Fruit fly (Drosophila melanogaster) whole organism, embryonic: ENCODE data around the gene CG5928.
A peak's percentile ranks its signal among the peaks of the same experiment; 100 is the strongest.

ENCODE experiments used
- Adf1 ChIP-seq: fragments of 200-800 bp; sonication (Bioruptor generic); IDR thresholded peaks from 2 replicates; pipeline ENCODE4 v1.3.6; 2022; ENCODE audit warnings: missing biosample characterization, missing genetic modification characterization
- Asciz ChIP-seq: fragments of 200-800 bp; sonication (Bioruptor generic); optimal IDR thresholded peaks from 2 replicates; lab custom pipeline; 2017; ENCODE audit warnings: missing biosample characterization, mild to moderate bottlenecking, missing genetic modification characterization, missing genetic modification reagents
- Bdp1 ChIP-seq: fragments of 200-800 bp; sonication (Bioruptor generic); optimal IDR thresholded peaks from 3 replicates; lab custom pipeline; 2016; ENCODE audit warnings: missing biosample characterization, missing genetic modification characterization
- CG10543 ChIP-seq: fragments of 200-800 bp; sonication (Bioruptor generic); optimal IDR thresholded peaks from 3 replicates; lab custom pipeline; 2017; ENCODE audit warnings: missing biosample characterization, mild to moderate bottlenecking, missing genetic modification characterization, moderate library complexity
- CG10979 ChIP-seq: fragments of 200-800 bp; sonication (Bioruptor generic); optimal IDR thresholded peaks from 2 replicates; lab custom pipeline; 2018; ENCODE audit warnings: missing biosample characterization, mild to moderate bottlenecking, missing genetic modification characterization, moderate library complexity
- CG11696 ChIP-seq: fragments of 200-800 bp; sonication (Bioruptor generic); IDR thresholded peaks from 2 replicates; pipeline ENCODE4 v1.3.6; 2022; ENCODE audit warnings: missing biosample characterization, missing genetic modification characterization
- CG11723 ChIP-seq: fragments of 200-800 bp; sonication (Bioruptor generic); optimal IDR thresholded peaks from 2 replicates; lab custom pipeline; 2017; ENCODE audit warnings: missing biosample characterization, mild to moderate bottlenecking, missing genetic modification characterization
- CG14710 ChIP-seq: fragments of 200-800 bp; sonication (Bioruptor generic); optimal IDR thresholded peaks from 3 replicates; lab custom pipeline; 2019; ENCODE audit warnings: missing biosample characterization, mild to moderate bottlenecking, missing genetic modification characterization, moderate library complexity
- CG2889 ChIP-seq: fragments of 200-800 bp; sonication (Bioruptor generic); IDR thresholded peaks from 3 replicates; pipeline ENCODE4 v1.3.6; 2022; ENCODE audit warnings: missing biosample characterization, missing genetic modification characterization
- CG30403 ChIP-seq: fragments of 200-800 bp; sonication (Bioruptor generic); optimal IDR thresholded peaks from 3 replicates; lab custom pipeline; 2016; ENCODE audit warnings: missing biosample characterization, missing genetic modification characterization
- CG34422 ChIP-seq: fragments of 200-800 bp; sonication (Bioruptor generic); IDR thresholded peaks from 3 replicates; pipeline ENCODE4 v1.3.6; 2022; ENCODE audit warnings: missing biosample characterization, missing genetic modification characterization
- CG4730 ChIP-seq: fragments of 200-800 bp; sonication (Bioruptor generic); IDR thresholded peaks from 2 replicates; pipeline ENCODE4 v1.3.6; 2022; ENCODE audit warnings: missing biosample characterization, missing genetic modification characterization
- CG4820 ChIP-seq: fragments of 200-800 bp; sonication (Bioruptor generic); optimal IDR thresholded peaks from 3 replicates; lab custom pipeline; 2016; ENCODE audit warnings: missing biosample characterization, missing genetic modification characterization
- CG6654 ChIP-seq: fragments of 200-800 bp; sonication (Bioruptor generic); optimal IDR thresholded peaks from 2 replicates; lab custom pipeline; 2017; ENCODE audit warnings: missing biosample characterization, mild to moderate bottlenecking, missing genetic modification characterization
- CG7928 ChIP-seq: fragments of 200-800 bp; sonication (Bioruptor generic); optimal IDR thresholded peaks from 2 replicates; lab custom pipeline; 2017; ENCODE audit warnings: missing biosample characterization, mild to moderate bottlenecking, missing genetic modification characterization
- CG8281 ChIP-seq: fragments of 200-800 bp; sonication (Bioruptor generic); optimal IDR thresholded peaks from 2 replicates; lab custom pipeline; 2018; ENCODE audit warnings: missing biosample characterization, mild to moderate bottlenecking, missing genetic modification characterization, moderate library complexity
- Dfd ChIP-seq, 2 experiments: fragments of >200 bp; optimal IDR thresholded peaks; 2 replicates each; lab custom pipeline; 2017; ENCODE audit warnings: missing biosample characterization in 2 of 2, missing genetic modification characterization in 2 of 2
- Dip3 ChIP-seq: fragments of 200-800 bp; sonication (Bioruptor generic); optimal IDR thresholded peaks from 3 replicates; lab custom pipeline; 2016; ENCODE audit warnings: missing biosample characterization, missing genetic modification characterization
- E2f1 ChIP-seq: fragments of 200-800 bp; sonication (Bioruptor generic); IDR thresholded peaks from 2 replicates; pipeline ENCODE4 v1.3.6; 2022; ENCODE audit warnings: missing biosample characterization, missing genetic modification characterization
- Fer1 ChIP-seq: fragments of 200-800 bp; sonication (Bioruptor generic); optimal IDR thresholded peaks from 2 replicates; lab custom pipeline; 2017; ENCODE audit warnings: missing biosample characterization, mild to moderate bottlenecking, missing genetic modification characterization
- HLHmδ ChIP-seq: fragments of 200-800 bp; sonication (Bioruptor generic); optimal IDR thresholded peaks from 2 replicates; lab custom pipeline; 2018; ENCODE audit warnings: missing biosample characterization, mild to moderate bottlenecking, missing genetic modification characterization, moderate library complexity
- Hr39 ChIP-seq: fragments of >200 bp; optimal IDR thresholded peaks from 2 replicates; lab custom pipeline; 2017
- Hsf ChIP-seq: fragments of 200-800 bp; sonication (Bioruptor generic); optimal IDR thresholded peaks from 3 replicates; lab custom pipeline; 2016; ENCODE audit warnings: missing biosample characterization, missing genetic modification characterization
- Jarid2 ChIP-seq: fragments of 200-800 bp; sonication (Bioruptor generic); optimal IDR thresholded peaks from 3 replicates; lab custom pipeline; 2017; ENCODE audit warnings: mild to moderate bottlenecking, missing biosample characterization, missing genetic modification reagents, missing genetic modification characterization
- NC2β ChIP-seq: fragments of 200-800 bp; sonication (Bioruptor generic); optimal IDR thresholded peaks from 2 replicates; lab custom pipeline; 2016; ENCODE audit warnings: missing biosample characterization, missing genetic modification characterization
- Six4 ChIP-seq: fragments of 200-800 bp; sonication (Bioruptor generic); optimal IDR thresholded peaks from 2 replicates; lab custom pipeline; 2016; ENCODE audit warnings: missing biosample characterization, missing genetic modification characterization
- Sry-δ ChIP-seq: fragments of 200-800 bp; sonication (Bioruptor generic); optimal IDR thresholded peaks from 2 replicates; lab custom pipeline; 2016; ENCODE audit warnings: missing biosample characterization, missing genetic modification characterization
- Stat92E ChIP-seq, 3 experiments: fragments of >200 bp in 2 of 3; fragments of 200-800 bp in 1 of 3; sonication (Bioruptor generic) in 1 of 3; optimal IDR thresholded peaks; 2 replicates each; lab custom pipeline; 2017 to 2019; ENCODE audit warnings: missing biosample characterization in 3 of 3, missing genetic modification characterization in 3 of 3, mild to moderate bottlenecking in 1 of 3, moderate library complexity in 1 of 3
- cwo ChIP-seq: fragments of 200-800 bp; sonication (Bioruptor generic); optimal IDR thresholded peaks from 3 replicates; lab custom pipeline; 2017; ENCODE audit warnings: missing biosample characterization, missing genetic modification characterization, mild to moderate bottlenecking, moderate library complexity, missing genetic modification reagents
- dimm ChIP-seq: fragments of 200-800 bp; sonication (Bioruptor generic); IDR thresholded peaks from 2 replicates; pipeline ENCODE4 v1.3.6; 2022; ENCODE audit warnings: missing biosample characterization, missing genetic modification characterization
- emc ChIP-seq: fragments of 200-800 bp; sonication (Bioruptor generic); optimal IDR thresholded peaks from 2 replicates; lab custom pipeline; 2016; ENCODE audit warnings: missing biosample characterization, missing genetic modification characterization
- gfzf ChIP-seq: fragments of 200-800 bp; sonication (Bioruptor generic); optimal IDR thresholded peaks from 2 replicates; lab custom pipeline; 2016; ENCODE audit warnings: missing biosample characterization, mild to moderate bottlenecking, missing genetic modification characterization, moderate library complexity
- hbn ChIP-seq: fragments of 200-800 bp; sonication (Bioruptor generic); IDR thresholded peaks from 2 replicates; pipeline ENCODE4 v1.3.6; 2022; ENCODE audit warnings: missing biosample characterization, missing genetic modification characterization; ENCODE audit not compliant: partially characterized antibody
- inv ChIP-seq: fragments of 200-800 bp; sonication (Bioruptor generic); IDR thresholded peaks from 2 replicates; pipeline ENCODE4 v1.3.6; 2022; ENCODE audit warnings: missing biosample characterization, missing genetic modification characterization; ENCODE audit not compliant: partially characterized antibody
- jing ChIP-seq: fragments of 200-800 bp; sonication (Bioruptor generic); optimal IDR thresholded peaks from 2 replicates; lab custom pipeline; 2018; ENCODE audit warnings: missing biosample characterization, mild to moderate bottlenecking, missing genetic modification characterization
- lab ChIP-seq: fragments of 200-800 bp; sonication (Bioruptor generic); optimal IDR thresholded peaks from 3 replicates; lab custom pipeline; 2017; ENCODE audit warnings: missing biosample characterization, missing genetic modification characterization, mild to moderate bottlenecking, moderate library complexity, missing genetic modification reagents
- nom ChIP-seq: fragments of 200-800 bp; sonication (Bioruptor generic); optimal IDR thresholded peaks from 2 replicates; lab custom pipeline; 2017; ENCODE audit warnings: missing biosample characterization, missing genetic modification characterization, mild to moderate bottlenecking, moderate library complexity, missing genetic modification reagents
- odd ChIP-seq: fragments of 200-800 bp; sonication (Bioruptor generic); optimal IDR thresholded peaks from 2 replicates; lab custom pipeline; 2017; ENCODE audit warnings: missing biosample characterization, mild to moderate bottlenecking, missing genetic modification characterization
- pan ChIP-seq, 4 experiments: fragments of >200 bp in 3 of 4; fragments of 200-800 bp in 1 of 4; sonication (Bioruptor generic) in 1 of 4; optimal IDR thresholded peaks in 3 of 4; IDR thresholded peaks in 1 of 4; 2 replicates each; pipeline versions ENCODE4 v1.3.6 to Lab custom; 2017 to 2022; ENCODE audit warnings: missing biosample characterization in 2 of 4, missing genetic modification characterization in 2 of 4, mixed read lengths in 1 of 4
- row ChIP-seq: fragments of 200-800 bp; sonication (Bioruptor generic); IDR thresholded peaks from 3 replicates; pipeline ENCODE4 v1.3.6; 2022; ENCODE audit warnings: missing biosample characterization, missing genetic modification characterization
- scrt ChIP-seq: fragments of 200-800 bp; sonication (Bioruptor generic); optimal IDR thresholded peaks from 2 replicates; lab custom pipeline; 2018; ENCODE audit warnings: missing biosample characterization, mild to moderate bottlenecking, missing genetic modification characterization, moderate library complexity
- seq ChIP-seq: fragments of 200-800 bp; sonication (Bioruptor generic); IDR thresholded peaks from 2 replicates; pipeline ENCODE4 v1.3.6; 2022; ENCODE audit warnings: missing biosample characterization, missing genetic modification characterization
- sqz ChIP-seq: fragments of 200-800 bp; sonication (Bioruptor generic); optimal IDR thresholded peaks from 3 replicates; lab custom pipeline; 2018; ENCODE audit warnings: missing biosample characterization, mild to moderate bottlenecking, missing genetic modification characterization
- stc ChIP-seq: fragments of 200-800 bp; sonication (Bioruptor generic); IDR thresholded peaks from 2 replicates; pipeline ENCODE4 v1.3.6; 2022; ENCODE audit warnings: missing biosample characterization, missing genetic modification characterization
- stwl ChIP-seq: fragments of 200-800 bp; sonication (Bioruptor generic); optimal IDR thresholded peaks from 3 replicates; lab custom pipeline; 2018; ENCODE audit warnings: missing biosample characterization, mild to moderate bottlenecking, missing genetic modification characterization, moderate library complexity
- trh ChIP-seq: fragments of 200-800 bp; sonication (Bioruptor generic); optimal IDR thresholded peaks from 2 replicates; lab custom pipeline; 2016; ENCODE audit warnings: missing biosample characterization, missing genetic modification characterization
- z ChIP-seq: fragments of 200-800 bp; sonication (Bioruptor generic); IDR thresholded peaks from 3 replicates; pipeline ENCODE4 v1.3.6; 2022; ENCODE audit warnings: missing biosample characterization, missing genetic modification characterization
- zfh1 ChIP-seq: fragments of 200-800 bp; sonication (Bioruptor generic); IDR thresholded peaks from 3 replicates; pipeline ENCODE4 v1.3.6; 2022; ENCODE audit warnings: missing biosample characterization, missing genetic modification characterization

The CG5928 gene

DNA sequence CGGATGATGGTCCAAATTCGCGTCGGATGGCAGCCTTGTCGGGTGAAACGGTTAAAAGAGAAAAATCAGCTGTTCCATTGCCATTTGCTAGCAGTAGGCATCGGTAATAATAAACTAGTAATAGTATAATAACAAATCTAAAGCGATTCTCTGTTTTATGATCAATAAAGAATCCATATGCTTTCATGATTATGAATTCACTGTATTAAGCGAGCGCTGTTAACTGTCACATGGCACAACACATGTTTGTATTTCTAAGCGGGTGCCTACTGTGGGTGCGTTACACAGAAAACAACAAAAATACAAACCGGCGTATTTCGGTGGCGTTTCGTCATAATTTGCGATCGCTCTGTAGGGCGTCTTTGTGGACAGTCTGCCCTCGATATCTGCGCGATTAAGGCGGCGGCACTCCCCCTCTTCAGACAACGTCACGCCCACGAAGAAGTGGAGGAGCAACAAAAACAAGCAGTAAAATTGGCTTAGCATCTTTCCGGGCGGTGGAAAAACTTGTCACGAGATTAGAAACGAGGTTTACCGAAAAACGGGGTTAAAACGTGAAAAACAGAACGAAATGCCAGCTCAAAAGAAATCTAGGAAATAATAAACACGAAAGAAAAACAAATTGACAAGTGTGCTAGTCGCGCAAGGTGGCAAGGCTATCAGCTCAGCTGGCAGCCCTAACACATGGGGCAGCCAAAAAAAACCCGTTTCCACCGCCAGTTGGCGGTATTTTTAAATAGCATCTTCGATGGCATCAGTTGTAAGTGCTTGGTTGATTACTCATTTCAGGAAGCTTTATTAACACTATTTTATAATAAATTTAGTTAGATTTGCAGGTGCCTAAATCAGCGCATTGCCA lies 23.3 kb downstream of the CG5928 start, which contains the start of the genes Nep1 and Mipp2 (continued):
- TF ChIP-seq hbn (GFP tag; lab: Robert Waterston, UW): no peak
- TF ChIP-seq stwl (tag; lab: Kevin White, UChicago): no peak
- no peak for TF ChIP-seq cwo
- no peak for TF ChIP-seq Stat92E (GFP tag; optimal IDR thresholded peaks at IDR 0.05; lab: Kevin White, UChicago)
- TF ChIP-seq Fer1: no peak
- TF ChIP-seq CG10979 (tag; lab: Kevin White, UChicago): no peak
- peak; percentile 89 for TF ChIP-seq row (GFP tag; lab: Robert Waterston, UW)
- no peak for TF ChIP-seq nom (GFP tag; lab: Kevin White, UChicago)
- no peak for TF ChIP-seq CG6654
- TF ChIP-seq Hsf (GFP tag; lab: Kevin White, UChicago): peak; percentile 2
- no peak for TF ChIP-seq CG7928
- TF ChIP-seq Jarid2: no peak
- no peak for TF ChIP-seq CG11723 (GFP tag; lab: Kevin White, UChicago)
- TF ChIP-seq Bdp1 (GFP tag; lab: Kevin White, UChicago): no peak
- TF ChIP-seq lab (GFP tag; lab: Kevin White, UChicago): no peak
- no peak for TF ChIP-seq jing (GFP tag; lab: Kevin White, UChicago)
- peak; percentile 44 for TF ChIP-seq scrt (GFP tag; lab: Kevin White, UChicago)
- no peak for TF ChIP-seq trh (GFP tag; lab: Kevin White, UChicago)
- TF ChIP-seq NC2β (GFP tag; lab: Kevin White, UChicago): no peak
- TF ChIP-seq pan (optimal IDR thresholded peaks at IDR 0.05; lab: Kevin White, UChicago): no peak
- TF ChIP-seq pan (GFP tag; optimal IDR thresholded peaks at IDR 0.05 in 1 of 2, IDR thresholded peaks at IDR 0.05 in 1 of 2): peak in 1 of 2 experiments; percentile 67
- peak; percentile 46; the same call in 1 of the 3 replicates for TF ChIP-seq CG34422 (GFP tag; lab: Robert Waterston, UW)
- TF ChIP-seq z (GFP tag; lab: Robert Waterston, UW): no peak
- TF ChIP-seq Sry-δ: peak; percentile 18
- no peak for TF ChIP-seq odd
- TF ChIP-seq CG14710 (tag; lab: Kevin White, UChicago): no peak
- TF ChIP-seq dimm (GFP tag; lab: Robert Waterston, UW): no peak
- no peak for TF ChIP-seq CG8281 (tag; lab: Kevin White, UChicago)
- no peak for TF ChIP-seq gfzf
- 0 out of 2 replicates have a peak, but pooled peaks have one; percentile 12 for TF ChIP-seq CG4730 (GFP tag; lab: Robert Waterston, UW)
- TF ChIP-seq emc (GFP tag; lab: Kevin White, UChicago): no peak
- TF ChIP-seq Adf1 (GFP tag; lab: Robert Waterston, UW): no peak
- no peak for TF ChIP-seq sqz
- TF ChIP-seq zfh1 (GFP tag; lab: Robert Waterston, UW): peak; percentile 53; the same call in 1 of the 3 replicates
- no peak for TF ChIP-seq inv (GFP tag; lab: Robert Waterston, UW)
- peak; percentile 34; the same call in 1 of the 2 replicates for TF ChIP-seq seq
- TF ChIP-seq E2f1 (GFP tag; lab: Robert Waterston, UW): peak; percentile 51
- peak; percentile 34 for TF ChIP-seq CG10543 (GFP tag; lab: Kevin White, UChicago)
- no peak for TF ChIP-seq HLHmδ
- peak; percentile 34 for TF ChIP-seq CG30403 (GFP tag; lab: Kevin White, UChicago)
- TF ChIP-seq CG4820 (GFP tag; lab: Kevin White, UChicago): no peak
- TF ChIP-seq stc (GFP tag; lab: Robert Waterston, UW): 0 out of 2 replicates have a peak, but pooled peaks have one; percentile 46
- TF ChIP-seq Dip3 (GFP tag; lab: Kevin White, UChicago): no peak
- no peak for TF ChIP-seq CG11696 (GFP tag; lab: Robert Waterston, UW)
- TF ChIP-seq Hr39 (lab: Kevin White, UChicago): no peak
- no peak for TF ChIP-seq Six4 (GFP tag; lab: Kevin White, UChicago)
- no peak for TF ChIP-seq CG2889
- no peak for TF ChIP-seq Asciz
- TF ChIP-seq Dfd (GFP tag; optimal IDR thresholded peaks at IDR 0.05; lab: Kevin White, UChicago): no peak
